Fruit fly (Drosophila melanogaster) whole organism, wandering third instar larva: ENCODE measurements around the gene Zir.
A peak's percentile ranks its signal among the peaks of the same experiment; 100 is the strongest.

ENCODE experiments used
- Abd-B ChIP-seq: fragments of >200 bp; optimal IDR thresholded peaks from 2 replicates; lab custom pipeline; 2017; ENCODE audit warnings: missing biosample characterization, missing genetic modification characterization
- CG32264 ChIP-seq: fragments of 200-800 bp; sonication (Bioruptor generic); optimal IDR thresholded peaks from 2 replicates; lab custom pipeline; 2016; ENCODE audit warnings: missing biosample characterization, missing genetic modification characterization
- CG9705 ChIP-seq: fragments of 200-800 bp; sonication (Bioruptor generic); optimal IDR thresholded peaks from 2 replicates; lab custom pipeline; 2018; ENCODE audit warnings: missing biosample characterization, mild to moderate bottlenecking, missing genetic modification characterization
- CrebA ChIP-seq: fragments of 200-800 bp; sonication (Bioruptor generic); optimal IDR thresholded peaks from 2 replicates; lab custom pipeline; 2016; ENCODE audit warnings: missing biosample characterization, mild to moderate bottlenecking, missing genetic modification characterization, borderline replicate concordance
- Dfd ChIP-seq: fragments of >200 bp; optimal IDR thresholded peaks from 2 replicates; lab custom pipeline; 2017; ENCODE audit warnings: missing biosample characterization, missing genetic modification characterization
- Dif ChIP-seq: fragments of 200-275, 200-300 bp; sonication (Bioruptor generic); optimal IDR thresholded peaks from 2 replicates; lab custom pipeline; 2018; ENCODE audit warnings: missing biosample characterization, missing genetic modification characterization; ENCODE audit not compliant: partially characterized antibody
- GATAd ChIP-seq: sonication (Bioruptor generic); optimal IDR thresholded peaks from 2 replicates; lab custom pipeline; 2016; ENCODE audit warnings: missing biosample characterization, missing genetic modification characterization
- HLH106 ChIP-seq: fragments of 200-800 bp; optimal IDR thresholded peaks from 3 replicates; lab custom pipeline; 2019; ENCODE audit warnings: missing biosample characterization, mild to moderate bottlenecking, missing genetic modification characterization, moderate library complexity
- Hnf4 ChIP-seq: fragments of 200-800 bp; sonication (Bioruptor generic); optimal IDR thresholded peaks from 2 replicates; lab custom pipeline; 2016; ENCODE audit warnings: missing biosample characterization, mild to moderate bottlenecking, missing genetic modification characterization
- Hr78 ChIP-seq: fragments of >200 bp; optimal IDR thresholded peaks from 2 replicates; lab custom pipeline; 2017; ENCODE audit warnings: missing biosample characterization, missing genetic modification characterization
- Hr83 ChIP-seq: fragments of 200-300 bp; sonication (Bioruptor generic); optimal IDR thresholded peaks from 2 replicates; lab custom pipeline; 2016; ENCODE audit warnings: missing biosample characterization, mild to moderate bottlenecking, missing genetic modification characterization, moderate library complexity; ENCODE audit not compliant: poor library complexity, severe bottlenecking
- Jra ChIP-seq: sonication (Bioruptor generic); optimal IDR thresholded peaks from 2 replicates; lab custom pipeline; 2016; ENCODE audit warnings: missing biosample characterization, missing genetic modification characterization
- Mio ChIP-seq: sonication (Bioruptor generic); optimal IDR thresholded peaks from 2 replicates; lab custom pipeline; 2016; ENCODE audit warnings: missing biosample characterization, missing genetic modification characterization
- Myc ChIP-seq: fragments of >200 bp; optimal IDR thresholded peaks from 2 replicates; lab custom pipeline; 2017
- N ChIP-seq: fragments of >200 bp; optimal IDR thresholded peaks from 2 replicates; lab custom pipeline; 2018; ENCODE audit warnings: missing biosample characterization, missing external identifiers, missing genetic modification characterization
- OdsH ChIP-seq: fragments of 200-800 bp; sonication (Bioruptor generic); optimal IDR thresholded peaks from 2 replicates; lab custom pipeline; 2016; ENCODE audit warnings: missing biosample characterization, mild to moderate bottlenecking, missing genetic modification characterization
- Rel ChIP-seq, 2 experiments: fragments of 200-800 bp; sonication (Bioruptor generic) in 1 of 2; optimal IDR thresholded peaks; 2 replicates in 1 of 2; 3 replicates in 1 of 2; lab custom pipeline; 2016 to 2019; ENCODE audit warnings: mild to moderate bottlenecking in 2 of 2, missing biosample characterization in 2 of 2, missing genetic modification characterization in 2 of 2, moderate library complexity in 1 of 2
- Sp1 ChIP-seq: fragments of 200-800 bp; sonication (Bioruptor generic); optimal IDR thresholded peaks from 3 replicates; lab custom pipeline; 2019; ENCODE audit warnings: missing biosample characterization, mild to moderate bottlenecking, missing genetic modification characterization, moderate library complexity
- Vsx2 ChIP-seq: fragments of 200-300, 225-300 bp; sonication (Bioruptor generic); optimal IDR thresholded peaks from 2 replicates; lab custom pipeline; 2018; ENCODE audit warnings: missing biosample characterization, missing genetic modification characterization; ENCODE audit not compliant: partially characterized antibody
- br ChIP-seq: fragments of 200-800 bp; sonication (Bioruptor generic); optimal IDR thresholded peaks from 2 replicates; lab custom pipeline; 2016; ENCODE audit warnings: missing biosample characterization, missing genetic modification characterization
- dl ChIP-seq, 2 experiments: fragments of 175-275, 200-275 bp in 1 of 2; fragments of 200-275 bp in 1 of 2; sonication (Bioruptor generic); optimal IDR thresholded peaks; lab custom pipeline; 2018; ENCODE audit warnings: mild to moderate bottlenecking in 2 of 2, missing biosample characterization in 2 of 2, missing genetic modification characterization in 2 of 2, moderate library complexity in 2 of 2; ENCODE audit not compliant: partially characterized antibody in 2 of 2, insufficient read depth in 1 of 2
- dmrt93B ChIP-seq: fragments of 200-800 bp; sonication (Bioruptor generic); optimal IDR thresholded peaks from 2 replicates; lab custom pipeline; 2018; ENCODE audit warnings: missing biosample characterization, mild to moderate bottlenecking, missing genetic modification characterization
- dsf ChIP-seq: sonication (Bioruptor generic); optimal IDR thresholded peaks from 2 replicates; lab custom pipeline; 2016; ENCODE audit warnings: missing biosample characterization, missing genetic modification characterization, borderline replicate concordance
- ey ChIP-seq: fragments of 200-800 bp; sonication (Bioruptor generic); optimal IDR thresholded peaks from 2 replicates; lab custom pipeline; 2016; ENCODE audit warnings: missing biosample characterization, missing genetic modification characterization
- foxo ChIP-seq, 2 experiments: fragments of 200-800 bp; sonication (Bioruptor generic); optimal IDR thresholded peaks; 2 replicates in 1 of 2; 3 replicates in 1 of 2; lab custom pipeline; 2016 to 2017; ENCODE audit warnings: missing biosample characterization in 2 of 2, missing genetic modification characterization in 2 of 2
- fru ChIP-seq: fragments of 200-800 bp; sonication (Bioruptor generic); optimal IDR thresholded peaks from 3 replicates; lab custom pipeline; 2016; ENCODE audit warnings: missing biosample characterization, mild to moderate bottlenecking, missing genetic modification characterization
- h ChIP-seq: fragments of 200-800 bp; sonication (Bioruptor generic); optimal IDR thresholded peaks from 3 replicates; lab custom pipeline; 2016; ENCODE audit warnings: missing biosample characterization, mild to moderate bottlenecking, missing genetic modification characterization
- pan ChIP-seq: fragments of >200 bp; optimal IDR thresholded peaks from 2 replicates; lab custom pipeline; 2017
- psq ChIP-seq: fragments of 200-800 bp; sonication (Bioruptor generic); optimal IDR thresholded peaks from 3 replicates; lab custom pipeline; 2017; ENCODE audit warnings: missing biosample characterization, mild to moderate bottlenecking, missing genetic modification characterization, moderate library complexity
- rgr ChIP-seq: fragments of 200-800 bp; sonication (Bioruptor generic); optimal IDR thresholded peaks from 3 replicates; lab custom pipeline; 2016; ENCODE audit warnings: missing biosample characterization, mild to moderate bottlenecking, missing genetic modification characterization
- sage ChIP-seq: fragments of 200-800 bp; sonication (Bioruptor generic); optimal IDR thresholded peaks from 2 replicates; lab custom pipeline; 2016; ENCODE audit warnings: missing biosample characterization, mild to moderate bottlenecking, missing genetic modification characterization
- sv ChIP-seq: fragments of 200-800 bp; sonication (Bioruptor generic); optimal IDR thresholded peaks from 3 replicates; lab custom pipeline; 2016; ENCODE audit warnings: missing biosample characterization, missing genetic modification characterization
- tai ChIP-seq: sonication (Bioruptor generic); optimal IDR thresholded peaks from 2 replicates; lab custom pipeline; 2016; ENCODE audit warnings: missing biosample characterization, missing genetic modification characterization
- usp ChIP-seq: fragments of >200 bp; optimal IDR thresholded peaks from 2 replicates; lab custom pipeline; 2017; ENCODE audit warnings: missing biosample characterization, missing genetic modification characterization
- woc ChIP-seq: sonication (Bioruptor generic); optimal IDR thresholded peaks from 2 replicates; lab custom pipeline; 2016; ENCODE audit warnings: missing biosample characterization, mild to moderate bottlenecking, missing genetic modification characterization

Zir gene

DNA sequence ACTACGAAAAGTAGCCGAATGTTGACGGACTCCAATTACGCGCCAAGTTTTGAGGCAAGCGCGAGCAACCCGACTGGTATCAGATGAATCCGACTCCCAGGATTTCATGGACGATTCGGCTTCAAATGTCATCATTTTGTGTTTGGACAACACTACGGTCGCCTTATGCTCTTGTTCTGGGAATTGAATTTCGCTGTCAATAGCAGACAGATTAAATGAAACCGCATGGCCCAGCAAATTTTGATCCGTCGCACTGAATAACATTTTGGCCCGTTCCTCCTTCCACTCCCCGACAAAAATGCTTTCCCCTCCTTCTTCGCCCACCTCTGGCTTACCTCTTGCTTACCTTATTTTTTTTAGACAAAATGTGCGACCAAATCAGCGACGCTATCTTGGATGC, 15.5 kb downstream of the Zir start:
- TF ChIP-seq h (GFP tag; lab: Kevin White, UChicago) (no peak), rgr (GFP tag; lab: Kevin White, UChicago) (no peak), sv (no peak), Sp1 (GFP tag; lab: Kevin White, UChicago) (no peak), Jra (GFP tag; lab: Kevin White, UChicago) (no peak), CrebA (GFP tag; lab: Kevin White, UChicago) (no peak), Dfd (GFP tag; lab: Kevin White, UChicago) (no peak), dmrt93B (GFP tag; lab: Kevin White, UChicago) (no peak), br (GFP tag; lab: Kevin White, UChicago) (no peak), tai (no peak), pan (lab: Kevin White, UChicago) (no peak), Abd-B (GFP tag; lab: Kevin White, UChicago) (no peak), CG32264 (GFP tag; lab: Kevin White, UChicago) (no peak), OdsH (GFP tag; lab: Kevin White, UChicago) (no peak), psq (GFP tag; lab: Kevin White, UChicago) (no peak), HLH106 (no peak), Dif (GFP tag; lab: Kevin White, UChicago) (no peak), sage (GFP tag; lab: Kevin White, UChicago) (no peak), GATAd (no peak)

DNA sequence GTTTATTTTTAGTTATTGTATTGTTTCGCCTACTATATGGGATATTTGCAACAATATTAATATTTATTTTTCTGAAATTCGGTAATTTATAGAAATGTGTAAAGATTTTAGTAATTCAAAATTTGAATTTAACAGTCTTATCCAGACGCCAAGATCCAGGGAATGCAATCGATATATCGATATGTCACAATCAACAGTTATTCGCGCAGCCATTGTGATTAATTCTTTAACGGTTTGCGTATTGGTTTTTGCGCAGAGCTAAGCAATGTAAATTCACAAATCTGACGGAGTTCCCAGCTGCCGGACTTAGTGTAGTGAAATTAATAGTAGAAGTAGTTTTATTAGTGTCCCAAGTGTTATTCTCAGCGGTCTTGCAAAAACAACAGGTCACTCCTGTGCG, 19.9 kb downstream of the Zir start, which contains the start of gene ND-15:
Gene ND-15, plus strand, starts transcription at position 298 of the 400 bp plus-strand sequence.
- no peak for TF ChIP-seq tai
- TF ChIP-seq Hnf4 (GFP tag; lab: Kevin White, UChicago), result peak; percentile 12
- TF ChIP-seq Rel (GFP tag; optimal IDR thresholded peaks at IDR 0.05; lab: Kevin White, UChicago), result no peak
- peak; percentile 2 for TF ChIP-seq Rel (tag; optimal IDR thresholded peaks at IDR 0.05; lab: Kevin White, UChicago)
- TF ChIP-seq, all 38 proteins: peak for 2

DNA sequence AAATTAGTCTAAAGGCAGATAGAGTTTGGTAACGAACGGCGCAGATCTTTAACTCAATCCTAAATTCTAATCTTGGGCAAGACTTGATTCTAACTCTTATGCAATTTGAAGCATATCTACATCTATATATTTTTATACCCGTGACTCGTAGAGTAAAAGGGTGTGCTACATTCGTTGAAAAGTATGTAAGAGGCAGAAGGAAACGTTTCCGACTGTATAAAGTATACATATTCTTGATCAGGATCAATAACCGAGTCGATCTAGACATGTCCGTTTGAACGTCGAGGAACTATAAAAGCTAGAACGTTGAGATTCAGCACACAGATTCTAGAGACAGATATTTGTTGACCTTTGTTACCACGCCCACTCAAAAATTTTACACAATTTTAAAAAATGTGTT, 21.8 kb downstream of the Zir start, which contains the start of gene CG13694:
Gene CG13694, minus strand, starts transcription at position 101 of the 400 bp plus-strand sequence.
- no peak for TF ChIP-seq woc (GFP tag; lab: Kevin White, UChicago)
- TF ChIP-seq tai, result no peak
- no peak for TF ChIP-seq h (GFP tag; lab: Kevin White, UChicago)
- TF ChIP-seq Dfd (GFP tag; lab: Kevin White, UChicago), result peak; percentile 63

DNA sequence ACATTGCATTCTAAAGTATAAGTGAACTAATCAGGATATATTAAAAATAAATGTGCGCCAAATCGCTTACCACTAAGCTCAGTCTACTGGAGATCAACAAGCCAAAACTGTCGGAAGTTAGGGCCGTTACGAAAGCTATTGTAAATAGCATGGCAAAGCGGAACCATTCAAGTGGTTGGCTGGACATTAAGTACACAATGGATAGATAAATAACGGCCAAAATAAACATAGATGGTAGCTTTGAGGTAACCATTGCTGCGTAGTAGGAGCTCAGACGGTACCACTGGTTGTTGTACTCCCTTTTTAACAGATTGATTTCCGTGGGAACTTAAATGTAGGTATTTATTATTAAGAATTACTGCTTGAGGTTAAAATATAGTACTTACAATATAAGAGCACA, 23.2 kb downstream of the Zir start:
- TF ChIP-seq Rel (GFP tag; optimal IDR thresholded peaks at IDR 0.05; lab: Kevin White, UChicago), result no peak
- no peak for TF ChIP-seq Rel (tag; optimal IDR thresholded peaks at IDR 0.05; lab: Kevin White, UChicago)
- TF ChIP-seq sv, result peak; percentile 1
- TF ChIP-seq, all 38 proteins: peak for 1

DNA sequence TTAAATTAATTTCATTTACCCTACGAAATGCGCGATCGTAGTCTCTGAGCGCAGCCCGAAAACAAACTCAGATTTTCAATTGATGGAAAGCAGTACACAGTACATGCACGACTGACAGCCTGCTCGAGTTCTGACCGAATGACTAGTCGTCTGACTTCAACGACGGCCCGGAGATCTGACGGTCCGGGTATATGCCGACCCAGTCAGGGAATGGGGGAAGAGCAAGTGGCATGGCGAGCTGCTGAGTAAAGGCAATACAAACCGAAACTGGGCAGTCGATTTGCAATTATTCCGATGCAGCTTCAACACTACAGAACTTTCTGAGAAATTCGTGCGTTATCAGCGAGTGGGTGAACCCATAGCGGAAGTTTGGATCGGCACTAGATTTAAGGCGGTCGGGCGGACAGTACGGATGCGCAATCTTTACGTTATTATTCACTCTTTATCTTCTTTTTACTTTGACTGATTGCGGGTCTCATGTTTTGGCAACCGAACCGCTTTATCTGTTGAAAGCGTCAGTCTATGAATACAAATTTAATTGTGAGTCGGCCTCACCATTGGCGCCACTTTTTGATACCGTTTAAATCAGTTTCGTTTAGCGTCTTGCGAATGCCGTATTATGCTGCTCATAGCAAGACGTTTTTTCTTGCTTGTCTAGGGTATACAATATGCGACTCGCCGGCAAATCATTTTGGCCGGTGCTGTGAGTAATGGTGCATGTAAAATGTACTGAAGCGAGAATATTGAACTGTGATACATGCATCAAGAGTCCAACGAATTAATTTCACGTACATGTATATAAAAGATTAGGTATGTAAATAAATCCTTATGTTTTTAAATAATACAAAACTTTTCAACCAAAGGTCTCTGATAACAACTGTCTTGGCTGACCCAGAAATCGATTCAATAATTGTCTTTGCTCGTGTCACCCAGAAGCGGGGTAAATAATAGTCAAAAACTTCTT, 26.2 kb downstream of the Zir start:
- TF ChIP-seq GATAd (no peak), CG32264 (GFP tag; lab: Kevin White, UChicago) (no peak), usp (GFP tag; lab: Kevin White, UChicago) (no peak), h (GFP tag; lab: Kevin White, UChicago) (peak; percentile 62), Rel (GFP tag; optimal IDR thresholded peaks at IDR 0.05; lab: Kevin White, UChicago) (no peak), Rel (tag; optimal IDR thresholded peaks at IDR 0.05; lab: Kevin White, UChicago) (no peak), N (GFP tag; lab: Kevin White, UChicago) (no peak), Mio (no peak), sv (no peak), CG9705 (no peak), dmrt93B (GFP tag; lab: Kevin White, UChicago) (no peak), fru (GFP tag; lab: Kevin White, UChicago) (peak; percentile 45), Abd-B (GFP tag; lab: Kevin White, UChicago) (no peak), Vsx2 (no peak), sage (GFP tag; lab: Kevin White, UChicago) (no peak), Hr78 (GFP tag; lab: Kevin White, UChicago) (no peak), br (GFP tag; lab: Kevin White, UChicago) (peak; percentile 73), tai (no peak), dl (GFP tag; optimal IDR thresholded peaks at IDR 0.05; lab: Kevin White, UChicago; ENCODE audit: insufficient read depth in 1 of 2, partially characterized antibody in 2 of 2) (peak in 1 of 2 experiments; percentile 8), CrebA (GFP tag; lab: Kevin White, UChicago) (no peak), Myc (no peak), psq (GFP tag; lab: Kevin White, UChicago) (peak; percentile 6), Hr83 (GFP tag; lab: Kevin White, UChicago) (no peak), dsf (GFP tag; lab: Kevin White, UChicago) (no peak), Dfd (GFP tag; lab: Kevin White, UChicago) (no peak), pan (lab: Kevin White, UChicago) (no peak), rgr (GFP tag; lab: Kevin White, UChicago) (peak; percentile 26), ey (GFP tag; lab: Kevin White, UChicago) (no peak), Sp1 (GFP tag; lab: Kevin White, UChicago) (no peak), Dif (GFP tag; lab: Kevin White, UChicago) (no peak), Hnf4 (GFP tag; lab: Kevin White, UChicago) (peak; percentile 33), foxo (GFP tag; optimal IDR thresholded peaks at IDR 0.05; lab: Kevin White, UChicago) (peak in 1 of 2 experiments; percentile 47)
